Fruit fly (Drosophila melanogaster): ENCODE results near the gene Jon74E.

The Jon74E gene

DNA sequence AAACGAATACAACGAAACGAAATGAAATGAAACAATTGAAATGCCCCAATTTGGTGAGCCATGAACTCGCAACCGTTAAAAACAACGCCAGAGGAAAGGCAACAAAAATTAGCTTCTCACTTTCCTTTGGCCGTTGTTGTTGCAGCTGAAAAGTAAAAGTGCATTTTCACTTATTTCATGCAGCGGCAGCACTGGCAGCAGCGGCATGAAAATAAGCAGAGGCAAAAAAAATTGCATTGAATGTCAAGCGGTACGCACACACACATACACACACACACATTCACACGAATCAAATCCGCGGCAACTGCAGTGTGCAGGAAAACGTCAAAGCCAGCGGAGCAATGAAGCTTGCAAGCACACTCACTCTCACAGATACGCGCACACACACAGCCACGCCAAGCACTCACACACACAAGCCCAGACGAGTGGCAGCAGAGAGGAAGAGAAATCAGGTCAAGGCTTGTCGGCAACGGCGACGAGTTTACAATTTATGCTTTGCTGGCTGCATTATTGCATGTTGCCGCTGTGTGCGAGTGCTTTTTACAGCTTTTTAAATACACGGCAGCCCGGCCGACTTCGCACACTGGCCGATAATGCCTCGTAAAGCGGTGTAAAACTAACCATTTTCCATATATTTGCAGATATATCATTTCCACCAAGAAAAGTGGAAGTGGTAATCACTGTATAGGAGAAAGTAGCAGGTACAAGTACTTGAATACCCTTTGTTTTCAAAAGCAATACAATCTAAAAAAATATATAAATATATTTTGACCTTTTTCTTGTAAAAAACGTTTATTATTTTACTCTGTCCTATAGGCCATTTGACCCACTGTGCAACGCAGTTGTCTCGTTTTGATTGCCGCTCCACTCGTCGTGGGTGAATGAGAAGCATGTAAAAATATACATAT lies 17.7 kb upstream of the Jon74E start (continued):
- TF ChIP-seq ab (GFP tag; optimal IDR thresholded peaks at IDR 0.05), result no peak
- TF ChIP-seq org-1 (GFP tag; optimal IDR thresholded peaks at IDR 0.05), result peak; percentile 76
- TF ChIP-seq dati (GFP tag; IDR thresholded peaks at IDR 0.05), result peak; percentile 30; the same call in 1 of the 2 replicates
- TF ChIP-seq cato (GFP tag; optimal IDR thresholded peaks at IDR 0.05; ENCODE audit: borderline replicate concordance), result peak; percentile 51
- no peak for TF ChIP-seq Usf (GFP tag; optimal IDR thresholded peaks at IDR 0.05)
- TF ChIP-seq wek (GFP tag; optimal IDR thresholded peaks at IDR 0.05), result peak; percentile 36
- peak in 1 of 2 experiments; percentile 33 for TF ChIP-seq chif (GFP tag; optimal IDR thresholded peaks at IDR 0.05)
- TF ChIP-seq pros (GFP tag; optimal IDR thresholded peaks at IDR 0.05), result no peak
- peak; percentile 45 for TF ChIP-seq scrt (GFP tag; optimal IDR thresholded peaks at IDR 0.05)
- TF ChIP-seq toy (GFP tag; IDR thresholded peaks at IDR 0.05), result no peak
- TF ChIP-seq CG9609 (GFP tag; optimal IDR thresholded peaks at IDR 0.05), result no peak
- TF ChIP-seq CG6689 (GFP tag; IDR thresholded peaks at IDR 0.05), result peak; percentile 76
- 0 out of 2 replicates have a peak, but pooled peaks have one; percentile 37 for TF ChIP-seq sob (GFP tag; IDR thresholded peaks at IDR 0.05)
- TF ChIP-seq Blimp-1 (GFP tag; optimal IDR thresholded peaks at IDR 0.05), result peak; percentile 90
- TF ChIP-seq CG3838 (GFP tag; optimal IDR thresholded peaks at IDR 0.05), result no peak
- peak; percentile 42; the same call in 1 of the 2 replicates for TF ChIP-seq CG7372 (GFP tag; IDR thresholded peaks at IDR 0.05)
- no peak for TF ChIP-seq mirr (GFP tag; optimal IDR thresholded peaks at IDR 0.05)
- peak; percentile 51; the same call in 1 of the 3 replicates for TF ChIP-seq jigr1 (GFP tag; IDR thresholded peaks at IDR 0.05)
- TF ChIP-seq ato (GFP tag; IDR thresholded peaks at IDR 0.05; ENCODE audit: partially characterized antibody), result no peak
- TF ChIP-seq NfI (GFP tag; optimal IDR thresholded peaks at IDR 0.05), result peak; percentile 66
- TF ChIP-seq H2.0 (GFP tag; IDR thresholded peaks at IDR 0.05), result peak; percentile 57
- peak; percentile 90 for TF ChIP-seq fd96Cb (tag; optimal IDR thresholded peaks at IDR 0.05)
- no peak for TF ChIP-seq pho (GFP tag; optimal IDR thresholded peaks at IDR 0.05)
- no peak for TF ChIP-seq prd (optimal IDR thresholded peaks at IDR 0.05)
- peak; percentile 75; the same call in 2 of the 3 replicates for TF ChIP-seq prd (GFP tag; IDR thresholded peaks at IDR 0.05)
- no peak for TF ChIP-seq CG8089 (GFP tag; optimal IDR thresholded peaks at IDR 0.05)
- no peak for TF ChIP-seq slou (GFP tag; optimal IDR thresholded peaks at IDR 0.05)
- 0 out of 3 replicates have a peak, but pooled peaks have one; percentile 57 for TF ChIP-seq CG3726 (GFP tag; IDR thresholded peaks at IDR 0.05)
- peak; percentile 83 for TF ChIP-seq CG8924 (tag; optimal IDR thresholded peaks at IDR 0.05)
- peak; percentile 82 for TF ChIP-seq ken (GFP tag; IDR thresholded peaks at IDR 0.05)
- peak; percentile 4 for TF ChIP-seq Atf3 (GFP tag; optimal IDR thresholded peaks at IDR 0.05)
- TF ChIP-seq CG11723 (GFP tag; optimal IDR thresholded peaks at IDR 0.05), result peak; percentile 79
- no peak for TF ChIP-seq CG13624 (GFP tag; optimal IDR thresholded peaks at IDR 0.05)
- peak; percentile 78 for TF ChIP-seq bcd (GFP tag; optimal IDR thresholded peaks at IDR 0.05)
- TF ChIP-seq CG9437 (GFP tag; optimal IDR thresholded peaks at IDR 0.05), result peak; percentile 76
- peak; percentile 74 for TF ChIP-seq nau (GFP tag; optimal IDR thresholded peaks at IDR 0.05)
- peak; percentile 64 for TF ChIP-seq sqz (GFP tag; optimal IDR thresholded peaks at IDR 0.05)
- TF ChIP-seq chn (GFP tag; optimal IDR thresholded peaks at IDR 0.05), result peak; percentile 50
- TF ChIP-seq gfzf (GFP tag; optimal IDR thresholded peaks at IDR 0.05), result no peak
- TF ChIP-seq esg (GFP tag; conservative IDR thresholded peaks at IDR 0.05), result peak; percentile 78
- peak; percentile 63 for TF ChIP-seq CG10267 (tag; optimal IDR thresholded peaks at IDR 0.05)
- TF ChIP-seq Atf6 (GFP tag; IDR thresholded peaks at IDR 0.05), result peak; percentile 33; the same call in 1 of the 2 replicates
- peak; percentile 51 for TF ChIP-seq Oaz (GFP tag; IDR thresholded peaks at IDR 0.05)
- peak; percentile 57 for TF ChIP-seq CG9817 (tag; optimal IDR thresholded peaks at IDR 0.05)
- peak; percentile 20 for TF ChIP-seq kni (GFP tag; optimal IDR thresholded peaks at IDR 0.05)
- TF ChIP-seq insv (GFP tag; optimal IDR thresholded peaks at IDR 0.05), result no peak
- TF ChIP-seq CG15601 (tag; optimal IDR thresholded peaks at IDR 0.05), result peak; percentile 69
- TF ChIP-seq CG2678 (tag; optimal IDR thresholded peaks at IDR 0.05), result peak; percentile 89
